Worm (Caenorhabditis elegans): Measurements from ENCODE around the gene mes-6.

- TF ChIP-seq ztf-11 (tag; optimal IDR thresholded peaks at IDR 0.05) (no peak), ama-1 (optimal IDR thresholded peaks at IDR 0.05) (no peak), dmd-4 (tag; optimal IDR thresholded peaks at IDR 0.05) (no peak), nhr-10 (tag; optimal IDR thresholded peaks at IDR 0.05) (no peak), egl-27 (tag; optimal IDR thresholded peaks at IDR 0.05) (no peak), nhr-11 (tag; optimal IDR thresholded peaks at IDR 0.05) (no peak), aly-2 (tag; optimal IDR thresholded peaks at IDR 0.05) (no peak), ZK546.5 (tag; optimal IDR thresholded peaks at IDR 0.05) (no peak)
Measured at ce11 chrIV:8479346-8479745, 31.7 kb upstream of the mes-6 start, which contains the start of gene hlh-12.
